Fruit fly (Drosophila melanogaster) whole organism, embryonic: ENCODE results near the gene Kdm3.

ENCODE experiments used
- Aef1 ChIP-seq: fragments of 200-800 bp; sonication (Bioruptor generic); IDR thresholded peaks from 3 replicates; pipeline ENCODE4 v1.3.6; 2022; ENCODE audit warnings: missing biosample characterization, missing genetic modification characterization
- BEAF-32 ChIP-seq: fragments of 200-800 bp; sonication (Bioruptor generic); optimal IDR thresholded peaks from 3 replicates; lab custom pipeline; 2017; ENCODE audit warnings: missing biosample characterization, missing genetic modification characterization, mild to moderate bottlenecking, moderate library complexity, missing genetic modification reagents
- CG10959 ChIP-seq: fragments of 200-800 bp; sonication (Bioruptor generic); IDR thresholded peaks from 2 replicates; pipeline ENCODE4 v1.3.6; 2022; ENCODE audit warnings: missing biosample characterization, missing genetic modification characterization
- CG12942 ChIP-seq: fragments of 200-800 bp; sonication (Bioruptor generic); optimal IDR thresholded peaks from 3 replicates; lab custom pipeline; 2016; ENCODE audit warnings: missing biosample characterization, missing genetic modification characterization
- CG13424 ChIP-seq: fragments of 200-800 bp; sonication (Bioruptor generic); optimal IDR thresholded peaks from 2 replicates; lab custom pipeline; 2019; ENCODE audit warnings: missing biosample characterization, mild to moderate bottlenecking, missing genetic modification characterization, moderate library complexity
- CG14050 ChIP-seq: fragments of 200-800 bp; sonication (Bioruptor generic); IDR thresholded peaks from 3 replicates; pipeline ENCODE4 v1.3.6; 2022; ENCODE audit warnings: missing biosample characterization, missing genetic modification characterization
- CG14441 ChIP-seq: fragments of 200-800 bp; sonication (Bioruptor generic); IDR thresholded peaks from 2 replicates; pipeline ENCODE4 v1.3.6; 2022; ENCODE audit warnings: missing biosample characterization, missing genetic modification characterization
- CG16813 ChIP-seq: fragments of 200-800 bp; sonication (Bioruptor generic); IDR thresholded peaks from 3 replicates; pipeline ENCODE4 v1.3.6; 2022; ENCODE audit warnings: missing biosample characterization, missing genetic modification characterization; ENCODE audit not compliant: partially characterized antibody
- CG17802 ChIP-seq: fragments of 200-800 bp; sonication (Bioruptor generic); optimal IDR thresholded peaks from 2 replicates; lab custom pipeline; 2018; ENCODE audit warnings: missing biosample characterization, mild to moderate bottlenecking, missing genetic modification characterization, moderate library complexity
- CG1792 ChIP-seq: fragments of 200-800 bp; sonication (Bioruptor generic); optimal IDR thresholded peaks from 2 replicates; lab custom pipeline; 2016; ENCODE audit warnings: missing biosample characterization, missing genetic modification characterization
- CG18011 ChIP-seq: fragments of 200-800 bp; sonication (Bioruptor generic); optimal IDR thresholded peaks from 2 replicates; lab custom pipeline; 2017; ENCODE audit warnings: missing biosample characterization, missing genetic modification characterization, mild to moderate bottlenecking, moderate library complexity, missing genotype
- CG2120 ChIP-seq: fragments of 200-800 bp; sonication (Bioruptor generic); optimal IDR thresholded peaks from 3 replicates; lab custom pipeline; 2016; ENCODE audit warnings: missing biosample characterization, missing genetic modification characterization
- CG2199 ChIP-seq: fragments of 200-800 bp; sonication (Bioruptor generic); IDR thresholded peaks from 3 replicates; pipeline ENCODE4 v1.3.6; 2022; ENCODE audit warnings: missing biosample characterization, missing genetic modification characterization
- CG30431 ChIP-seq: fragments of 200-800 bp; sonication (Bioruptor generic); optimal IDR thresholded peaks from 2 replicates; lab custom pipeline; 2017; ENCODE audit warnings: missing biosample characterization, missing genetic modification characterization
- CG32532 ChIP-seq: fragments of 200-800 bp; sonication (Bioruptor generic); IDR thresholded peaks from 2 replicates; pipeline ENCODE4 v1.3.6; 2022; ENCODE audit warnings: missing biosample characterization, missing genetic modification characterization
- CG3838 ChIP-seq: fragments of 200-800 bp; sonication (Bioruptor generic); optimal IDR thresholded peaks from 3 replicates; lab custom pipeline; 2016; ENCODE audit warnings: missing biosample characterization, missing genetic modification characterization
- CG5180 ChIP-seq: fragments of 200-800 bp; sonication (Bioruptor generic); optimal IDR thresholded peaks from 3 replicates; lab custom pipeline; 2017; ENCODE audit warnings: missing biosample characterization, missing genetic modification characterization, mild to moderate bottlenecking, moderate library complexity, missing genetic modification reagents
- CG6175 ChIP-seq: fragments of 200-800 bp; sonication (Bioruptor generic); IDR thresholded peaks from 3 replicates; pipeline ENCODE4 v1.3.6; 2022; ENCODE audit warnings: missing biosample characterization, missing genetic modification characterization
- CG6765 ChIP-seq: fragments of 200-800 bp; sonication (Bioruptor generic); optimal IDR thresholded peaks from 3 replicates; lab custom pipeline; 2017; ENCODE audit warnings: missing biosample characterization, mild to moderate bottlenecking, missing genetic modification characterization
- CG7928 ChIP-seq: fragments of 200-800 bp; sonication (Bioruptor generic); optimal IDR thresholded peaks from 2 replicates; lab custom pipeline; 2017; ENCODE audit warnings: missing biosample characterization, mild to moderate bottlenecking, missing genetic modification characterization
- CG9727 ChIP-seq: fragments of 200-800 bp; sonication (Bioruptor generic); optimal IDR thresholded peaks from 3 replicates; lab custom pipeline; 2017; ENCODE audit warnings: missing biosample characterization, mild to moderate bottlenecking, missing genetic modification characterization
- CoRest ChIP-seq: fragments of 200-800 bp; sonication (Bioruptor generic); optimal IDR thresholded peaks from 3 replicates; lab custom pipeline; 2018; ENCODE audit warnings: missing biosample characterization, mild to moderate bottlenecking, missing genetic modification characterization, moderate library complexity
- D19B ChIP-seq: fragments of 200-800 bp; sonication (Bioruptor generic); optimal IDR thresholded peaks from 2 replicates; lab custom pipeline; 2017; ENCODE audit warnings: missing biosample characterization, mild to moderate bottlenecking, missing genetic modification characterization
- Dip2 ChIP-seq: fragments of 200-800 bp; sonication (Bioruptor generic); IDR thresholded peaks from 2 replicates; pipeline ENCODE4 v1.3.6; 2022; ENCODE audit warnings: missing biosample characterization, missing genetic modification characterization
- Doc3 ChIP-seq: fragments of 200-800 bp; sonication (Bioruptor generic); IDR thresholded peaks from 3 replicates; pipeline ENCODE4 v1.3.6; 2022; ENCODE audit warnings: missing biosample characterization, missing genetic modification characterization; ENCODE audit not compliant: partially characterized antibody
- E2f1 ChIP-seq: fragments of 200-800 bp; sonication (Bioruptor generic); IDR thresholded peaks from 2 replicates; pipeline ENCODE4 v1.3.6; 2022; ENCODE audit warnings: missing biosample characterization, missing genetic modification characterization
- Fer1 ChIP-seq: fragments of 200-800 bp; sonication (Bioruptor generic); optimal IDR thresholded peaks from 2 replicates; lab custom pipeline; 2017; ENCODE audit warnings: missing biosample characterization, mild to moderate bottlenecking, missing genetic modification characterization
- Hand ChIP-seq: fragments of 200-800 bp; sonication (Bioruptor generic); optimal IDR thresholded peaks from 2 replicates; lab custom pipeline; 2017; ENCODE audit warnings: mild to moderate bottlenecking, missing biosample characterization, missing genetic modification reagents, missing genetic modification characterization
- HmgD ChIP-seq: fragments of 200-800 bp; sonication (Bioruptor generic); optimal IDR thresholded peaks from 3 replicates; lab custom pipeline; 2016; ENCODE audit warnings: missing biosample characterization, missing genetic modification characterization
- NC2β ChIP-seq: fragments of 200-800 bp; sonication (Bioruptor generic); optimal IDR thresholded peaks from 2 replicates; lab custom pipeline; 2016; ENCODE audit warnings: missing biosample characterization, missing genetic modification characterization
- Rx ChIP-seq: fragments of 200-800 bp; sonication (Bioruptor generic); IDR thresholded peaks from 2 replicates; pipeline ENCODE4 v1.3.6; 2022; ENCODE audit warnings: missing biosample characterization, missing genetic modification characterization
- Scr ChIP-seq: fragments of 200-800 bp; sonication (Bioruptor generic); IDR thresholded peaks from 2 replicates; pipeline ENCODE4 v1.3.6; 2022; ENCODE audit warnings: missing biosample characterization, missing genetic modification characterization; ENCODE audit not compliant: partially characterized antibody
- Sin3A ChIP-seq: fragments of >200 bp; optimal IDR thresholded peaks from 2 replicates; lab custom pipeline; 2018
- YL-1 ChIP-seq: fragments of 200-800 bp; sonication (Bioruptor generic); optimal IDR thresholded peaks from 3 replicates; lab custom pipeline; 2017; ENCODE audit warnings: missing biosample characterization, mild to moderate bottlenecking, missing genetic modification characterization
- ap ChIP-seq: fragments of 200-800 bp; sonication (Bioruptor generic); IDR thresholded peaks from 2 replicates; pipeline ENCODE4 v1.3.6; 2022; ENCODE audit warnings: missing biosample characterization, missing genetic modification characterization
- crc ChIP-seq: fragments of 200-800 bp; sonication (Bioruptor generic); optimal IDR thresholded peaks from 2 replicates; lab custom pipeline; 2016; ENCODE audit warnings: missing biosample characterization, missing genetic modification characterization
- dm ChIP-seq: fragments of 200-800 bp; sonication (Bioruptor generic); optimal IDR thresholded peaks from 3 replicates; lab custom pipeline; 2016; ENCODE audit warnings: missing biosample characterization, missing genetic modification characterization
- fd64A ChIP-seq: fragments of 200-800 bp; sonication (Bioruptor generic); optimal IDR thresholded peaks from 3 replicates; lab custom pipeline; 2018; ENCODE audit warnings: missing biosample characterization, mild to moderate bottlenecking, missing genetic modification characterization
- gcm ChIP-seq: fragments of 200-800 bp; sonication (Bioruptor generic); optimal IDR thresholded peaks from 2 replicates; lab custom pipeline; 2019; ENCODE audit warnings: missing biosample characterization, mild to moderate bottlenecking, missing genetic modification characterization, moderate library complexity
- grn ChIP-seq: fragments of 200-800 bp; sonication (Bioruptor generic); optimal IDR thresholded peaks from 3 replicates; lab custom pipeline; 2017; ENCODE audit warnings: missing biosample characterization, missing genetic modification characterization
- hth ChIP-seq: fragments of >200 bp; optimal IDR thresholded peaks from 2 replicates; lab custom pipeline; 2017; ENCODE audit warnings: inconsistent platforms
- jigr1 ChIP-seq: fragments of 200-800 bp; sonication (Bioruptor generic); IDR thresholded peaks from 3 replicates; pipeline ENCODE4 v1.3.6; 2022; ENCODE audit warnings: missing biosample characterization, missing genetic modification characterization
- lola ChIP-seq, 3 experiments: fragments of >200 bp in 2 of 3; fragments of 200-800 bp in 1 of 3; sonication (Bioruptor generic) in 1 of 3; optimal IDR thresholded peaks; 2 replicates each; lab custom pipeline; 2017 to 2019; ENCODE audit warnings: missing biosample characterization in 3 of 3, missing genetic modification characterization in 3 of 3, mild to moderate bottlenecking in 1 of 3, moderate library complexity in 1 of 3
- pum ChIP-seq: fragments of 200-800 bp; sonication (Bioruptor generic); optimal IDR thresholded peaks from 2 replicates; lab custom pipeline; 2016; ENCODE audit warnings: missing biosample characterization, missing genetic modification characterization
- pzg ChIP-seq: fragments of 200-800 bp; sonication (Bioruptor generic); optimal IDR thresholded peaks from 3 replicates; lab custom pipeline; 2018; ENCODE audit warnings: missing biosample characterization, mild to moderate bottlenecking, missing genetic modification characterization, moderate library complexity
- run ChIP-seq: fragments of 200-800 bp; sonication (Bioruptor generic); optimal IDR thresholded peaks from 3 replicates; lab custom pipeline; 2018; ENCODE audit warnings: missing biosample characterization, mild to moderate bottlenecking, missing genetic modification characterization
- slp2 ChIP-seq: fragments of 200-800 bp; sonication (Bioruptor generic); optimal IDR thresholded peaks from 2 replicates; lab custom pipeline; 2016; ENCODE audit warnings: missing biosample characterization, missing genetic modification characterization
- toy ChIP-seq: fragments of 200-800 bp; sonication (Bioruptor generic); IDR thresholded peaks from 2 replicates; pipeline ENCODE4 v1.3.6; 2022; ENCODE audit warnings: missing biosample characterization, missing genetic modification characterization
- trh ChIP-seq: fragments of 200-800 bp; sonication (Bioruptor generic); optimal IDR thresholded peaks from 2 replicates; lab custom pipeline; 2016; ENCODE audit warnings: missing biosample characterization, missing genetic modification characterization
- wor ChIP-seq: fragments of 200-800 bp; sonication (Bioruptor generic); IDR thresholded peaks from 2 replicates; pipeline ENCODE4 v1.3.6; 2022; ENCODE audit warnings: missing biosample characterization, missing genetic modification characterization
- zfh2 ChIP-seq: fragments of 200-800 bp; sonication (Bioruptor generic); optimal IDR thresholded peaks from 2 replicates; lab custom pipeline; 2016; ENCODE audit warnings: missing biosample characterization, missing genetic modification characterization

The Kdm3 gene

dm6 chr3R:9555334-9555974 is 39.6 kb downstream of the Kdm3 start, which contains the start of the genes CG9386 and BckdhA (continued):
- TF ChIP-seq slp2 (GFP tag; lab: Kevin White, UChicago) (peak; percentile 6), CG6765 (GFP tag; lab: Kevin White, UChicago) (peak; percentile 27), CG7928 (GFP tag; lab: Kevin White, UChicago) (no peak), jigr1 (GFP tag; lab: Robert Waterston, UW) (no peak), Dip2 (GFP tag; lab: Robert Waterston, UW) (no peak), run (tag; lab: Kevin White, UChicago) (no peak), CoRest (tag; lab: Kevin White, UChicago) (peak; percentile 73), lola (GFP tag; optimal IDR thresholded peaks at IDR 0.05; lab: Kevin White, UChicago) (peak in 1 of 3 experiments; percentile 48), dm (GFP tag; lab: Kevin White, UChicago) (peak; percentile 61), CG12942 (GFP tag; lab: Kevin White, UChicago) (peak; percentile 65), fd64A (GFP tag; lab: Kevin White, UChicago) (no peak), CG30431 (GFP tag; lab: Kevin White, UChicago) (no peak), hth (lab: Kevin White, UChicago) (no peak), toy (GFP tag; lab: Robert Waterston, UW) (no peak), HmgD (GFP tag; lab: Kevin White, UChicago) (peak; percentile 21), CG2199 (GFP tag; lab: Robert Waterston, UW) (no peak), Aef1 (peak; percentile 13; the same call in 1 of the 3 replicates), BEAF-32 (GFP tag; lab: Kevin White, UChicago) (peak; percentile 84), pum (GFP tag; lab: Kevin White, UChicago) (peak; percentile 34), CG14441 (GFP tag; lab: Robert Waterston, UW) (peak; percentile 55), wor (GFP tag; lab: Robert Waterston, UW) (no peak), ap (no peak), gcm (GFP tag; lab: Kevin White, UChicago) (no peak), CG9727 (GFP tag; lab: Kevin White, UChicago) (peak; percentile 68), Fer1 (GFP tag; lab: Kevin White, UChicago) (peak; percentile 42), CG3838 (GFP tag; lab: Kevin White, UChicago) (no peak), CG14050 (GFP tag; lab: Robert Waterston, UW) (no peak), E2f1 (no peak), CG2120 (peak; percentile 81), zfh2 (peak; percentile 58), NC2β (peak; percentile 11), pzg (peak; percentile 55), D19B (GFP tag; lab: Kevin White, UChicago) (peak; percentile 35), CG6175 (GFP tag; lab: Robert Waterston, UW) (no peak), CG5180 (GFP tag; lab: Kevin White, UChicago) (no peak), Doc3 (GFP tag; lab: Robert Waterston, UW) (peak; percentile 75), CG32532 (GFP tag; lab: Robert Waterston, UW) (peak; percentile 62), grn (GFP tag; lab: Kevin White, UChicago) (peak; percentile 57), CG16813 (GFP tag; lab: Robert Waterston, UW) (peak; percentile 70), CG18011 (GFP tag; lab: Kevin White, UChicago) (peak; percentile 2), Sin3A (lab: Kevin White, UChicago) (peak; percentile 24), CG10959 (GFP tag; lab: Robert Waterston, UW) (no peak), CG1792 (GFP tag; lab: Kevin White, UChicago) (no peak), trh (GFP tag; lab: Kevin White, UChicago) (no peak), Rx (GFP tag; lab: Robert Waterston, UW) (no peak), CG17802 (no peak), crc (GFP tag; lab: Kevin White, UChicago) (no peak), CG13424 (tag; lab: Kevin White, UChicago) (peak; percentile 58), Hand (no peak), Scr (GFP tag; lab: Robert Waterston, UW) (peak; percentile 81), YL-1 (GFP tag; lab: Kevin White, UChicago) (peak; percentile 62)
